Fruit fly (Drosophila melanogaster) whole organism, embryonic: ENCODE measurements around the gene Tg.
A peak's percentile ranks its signal among the peaks of the same experiment; 100 is the strongest.

ENCODE experiments used
- Atf-2 ChIP-seq: fragments of 200-800 bp; sonication (Bioruptor generic); optimal IDR thresholded peaks from 2 replicates; lab custom pipeline; 2016; ENCODE audit warnings: missing biosample characterization, missing genetic modification characterization
- CG11560 ChIP-seq: fragments of 200-800 bp; sonication (Bioruptor generic); IDR thresholded peaks from 3 replicates; pipeline ENCODE4 v1.3.6; 2022; ENCODE audit warnings: missing biosample characterization, missing genetic modification characterization
- CG12071 ChIP-seq: fragments of 200-800 bp; sonication (Bioruptor generic); optimal IDR thresholded peaks from 3 replicates; lab custom pipeline; 2018; ENCODE audit warnings: missing biosample characterization, mild to moderate bottlenecking, missing genetic modification characterization
- CG12769 ChIP-seq: fragments of 200-800 bp; sonication (Bioruptor generic); optimal IDR thresholded peaks from 2 replicates; lab custom pipeline; 2019; ENCODE audit warnings: missing biosample characterization, mild to moderate bottlenecking, missing genetic modification characterization, moderate library complexity
- CG15073 ChIP-seq: fragments of 200-800 bp; sonication (Bioruptor generic); optimal IDR thresholded peaks from 2 replicates; lab custom pipeline; 2016; ENCODE audit warnings: missing biosample characterization, missing genetic modification characterization
- CG17802 ChIP-seq: fragments of 200-800 bp; sonication (Bioruptor generic); optimal IDR thresholded peaks from 2 replicates; lab custom pipeline; 2018; ENCODE audit warnings: missing biosample characterization, mild to moderate bottlenecking, missing genetic modification characterization, moderate library complexity
- CG2116 ChIP-seq: fragments of 200-800 bp; sonication (Bioruptor generic); optimal IDR thresholded peaks from 3 replicates; lab custom pipeline; 2018; ENCODE audit warnings: missing biosample characterization, mild to moderate bottlenecking, missing genetic modification characterization
- CG2889 ChIP-seq: fragments of 200-800 bp; sonication (Bioruptor generic); IDR thresholded peaks from 3 replicates; pipeline ENCODE4 v1.3.6; 2022; ENCODE audit warnings: missing biosample characterization, missing genetic modification characterization
- CG4707 ChIP-seq: fragments of 200-800 bp; sonication (Bioruptor generic); optimal IDR thresholded peaks from 2 replicates; lab custom pipeline; 2018; ENCODE audit warnings: missing biosample characterization, mild to moderate bottlenecking, missing genetic modification characterization, moderate library complexity
- CG4820 ChIP-seq: fragments of 200-800 bp; sonication (Bioruptor generic); optimal IDR thresholded peaks from 3 replicates; lab custom pipeline; 2016; ENCODE audit warnings: missing biosample characterization, missing genetic modification characterization
- CG5245 ChIP-seq: fragments of 200-800 bp; sonication (Bioruptor generic); optimal IDR thresholded peaks from 3 replicates; lab custom pipeline; 2016; ENCODE audit warnings: missing biosample characterization, missing genetic modification characterization
- CG6175 ChIP-seq: fragments of 200-800 bp; sonication (Bioruptor generic); IDR thresholded peaks from 3 replicates; pipeline ENCODE4 v1.3.6; 2022; ENCODE audit warnings: missing biosample characterization, missing genetic modification characterization
- CG7963 ChIP-seq: fragments of 200-800 bp; sonication (Bioruptor generic); IDR thresholded peaks from 3 replicates; pipeline ENCODE4 v1.3.6; 2022; ENCODE audit warnings: missing biosample characterization, missing genetic modification characterization; ENCODE audit not compliant: partially characterized antibody
- CG7987 ChIP-seq: fragments of 200-800 bp; sonication (Bioruptor generic); optimal IDR thresholded peaks from 2 replicates; lab custom pipeline; 2018; ENCODE audit warnings: missing biosample characterization, mild to moderate bottlenecking, missing genetic modification characterization, moderate library complexity
- D19A ChIP-seq: fragments of 200-800 bp; optimal IDR thresholded peaks from 3 replicates; lab custom pipeline; 2019; ENCODE audit warnings: missing biosample characterization, mild to moderate bottlenecking, missing genetic modification characterization, moderate library complexity
- Dll ChIP-seq: fragments of 200-800 bp; sonication (Bioruptor generic); IDR thresholded peaks from 4 replicates; pipeline ENCODE4 v1.3.6; 2022; ENCODE audit warnings: missing biosample characterization, missing genetic modification characterization; ENCODE audit not compliant: partially characterized antibody
- Dp ChIP-seq: fragments of 200-800 bp; sonication (Bioruptor generic); optimal IDR thresholded peaks from 2 replicates; lab custom pipeline; 2018; ENCODE audit warnings: missing biosample characterization, mild to moderate bottlenecking, missing genetic modification characterization, moderate library complexity
- Ets65A ChIP-seq: fragments of 200-800 bp; sonication (Bioruptor generic); peaks from one replicate; lab custom pipeline; 2016; ENCODE audit warnings: missing biosample characterization, missing genetic modification characterization
- HmgZ ChIP-seq: fragments of 200-800 bp; sonication (Bioruptor generic); optimal IDR thresholded peaks from 2 replicates; lab custom pipeline; 2018; ENCODE audit warnings: missing biosample characterization, mild to moderate bottlenecking, missing genetic modification characterization
- Hmx ChIP-seq: fragments of 200-800 bp; sonication (Bioruptor generic); optimal IDR thresholded peaks from 2 replicates; lab custom pipeline; 2016; ENCODE audit warnings: missing biosample characterization, missing genetic modification characterization
- Jarid2 ChIP-seq: fragments of 200-800 bp; sonication (Bioruptor generic); optimal IDR thresholded peaks from 3 replicates; lab custom pipeline; 2017; ENCODE audit warnings: mild to moderate bottlenecking, missing biosample characterization, missing genetic modification reagents, missing genetic modification characterization
- Mes4 ChIP-seq: fragments of 200-800 bp; sonication (Bioruptor generic); optimal IDR thresholded peaks from 2 replicates; lab custom pipeline; 2016; ENCODE audit warnings: missing biosample characterization, missing genetic modification characterization
- Neu2 ChIP-seq: fragments of 200-800 bp; sonication (Bioruptor generic); optimal IDR thresholded peaks from 3 replicates; lab custom pipeline; 2016; ENCODE audit warnings: missing biosample characterization, missing genetic modification characterization, borderline replicate concordance
- PHDP ChIP-seq: fragments of 200-800 bp; sonication (Bioruptor generic); optimal IDR thresholded peaks from 3 replicates; lab custom pipeline; 2018; ENCODE audit warnings: missing biosample characterization, mild to moderate bottlenecking, missing genetic modification characterization, moderate library complexity
- Sox100B ChIP-seq: fragments of 200-800 bp; sonication (Bioruptor generic); optimal IDR thresholded peaks from 3 replicates; lab custom pipeline; 2018; ENCODE audit warnings: missing biosample characterization, mild to moderate bottlenecking, missing genetic modification characterization
- Ssrp ChIP-seq: fragments of 200-800 bp; sonication (Bioruptor generic); optimal IDR thresholded peaks from 2 replicates; lab custom pipeline; 2018; ENCODE audit warnings: missing biosample characterization, mild to moderate bottlenecking, missing genetic modification characterization, moderate library complexity
- Vsx1 ChIP-seq: fragments of 200-800 bp; sonication (Bioruptor generic); optimal IDR thresholded peaks from 2 replicates; lab custom pipeline; 2017; ENCODE audit warnings: missing biosample characterization, mild to moderate bottlenecking, missing genetic modification characterization, missing genetic modification reagents
- amos ChIP-seq: fragments of 200-800 bp; sonication (Bioruptor generic); IDR thresholded peaks from 2 replicates; pipeline ENCODE4 v1.3.6; 2022; ENCODE audit warnings: missing biosample characterization, missing genetic modification characterization; ENCODE audit not compliant: partially characterized antibody
- chm ChIP-seq: fragments of 200-800 bp; sonication (Bioruptor generic); IDR thresholded peaks from 2 replicates; pipeline ENCODE4 v1.3.6; 2022; ENCODE audit warnings: missing biosample characterization, missing genetic modification characterization
- dpn ChIP-seq, 2 experiments: fragments of 200-800 bp; sonication (Bioruptor generic); optimal IDR thresholded peaks; 3 replicates each; lab custom pipeline; 2016; ENCODE audit warnings: missing biosample characterization in 2 of 2, missing genetic modification characterization in 2 of 2
- en ChIP-seq: fragments of 200-800 bp; sonication (Bioruptor generic); optimal IDR thresholded peaks from 2 replicates; lab custom pipeline; 2016; ENCODE audit warnings: missing biosample characterization, missing genetic modification characterization
- gem ChIP-seq: fragments of 200-800 bp; sonication (Bioruptor generic); optimal IDR thresholded peaks from 2 replicates; lab custom pipeline; 2019; ENCODE audit warnings: missing biosample characterization, mild to moderate bottlenecking, missing genetic modification characterization, moderate library complexity
- gt ChIP-seq: fragments of 200-800 bp; sonication (Bioruptor generic); IDR thresholded peaks from 2 replicates; pipeline ENCODE4 v1.3.6; 2022; ENCODE audit warnings: missing biosample characterization, missing genetic modification characterization
- hkb ChIP-seq, 2 experiments: fragments of 200-800 bp in 1 of 2; fragments of >200 bp in 1 of 2; sonication (Bioruptor generic) in 1 of 2; IDR thresholded peaks in 1 of 2; optimal IDR thresholded peaks in 1 of 2; 2 replicates each; pipeline versions ENCODE4 v1.3.6 to Lab custom; 2017 to 2022; ENCODE audit warnings: missing biosample characterization in 1 of 2, missing genetic modification characterization in 1 of 2
- ind ChIP-seq: fragments of 200-800 bp; sonication (Bioruptor generic); optimal IDR thresholded peaks from 3 replicates; lab custom pipeline; 2016; ENCODE audit warnings: missing biosample characterization, missing genetic modification characterization
- kay ChIP-seq: fragments of 200-800 bp; sonication (Bioruptor generic); optimal IDR thresholded peaks from 2 replicates; lab custom pipeline; 2016; ENCODE audit warnings: missing biosample characterization, missing genetic modification characterization
- luna ChIP-seq: fragments of 200-800 bp; sonication (Bioruptor generic); optimal IDR thresholded peaks from 2 replicates; lab custom pipeline; 2016; ENCODE audit warnings: missing biosample characterization, missing genetic modification characterization
- mam ChIP-seq: fragments of 200-800 bp; sonication (Bioruptor generic); optimal IDR thresholded peaks from 3 replicates; lab custom pipeline; 2016; ENCODE audit warnings: missing biosample characterization, missing genetic modification characterization
- nmo ChIP-seq: fragments of 200-800 bp; sonication (Bioruptor generic); optimal IDR thresholded peaks from 2 replicates; lab custom pipeline; 2018; ENCODE audit warnings: missing biosample characterization, mild to moderate bottlenecking, missing genetic modification characterization, moderate library complexity
- nom ChIP-seq: fragments of 200-800 bp; sonication (Bioruptor generic); optimal IDR thresholded peaks from 2 replicates; lab custom pipeline; 2017; ENCODE audit warnings: missing biosample characterization, missing genetic modification characterization, mild to moderate bottlenecking, moderate library complexity, missing genetic modification reagents
- onecut ChIP-seq: fragments of 200-800 bp; sonication (Bioruptor generic); IDR thresholded peaks from 2 replicates; pipeline ENCODE4 v1.3.6; 2022; ENCODE audit warnings: missing biosample characterization, missing genetic modification characterization
- pfk ChIP-seq: fragments of 200-800 bp; sonication (Bioruptor generic); optimal IDR thresholded peaks from 2 replicates; lab custom pipeline; 2018; ENCODE audit warnings: missing biosample characterization, mild to moderate bottlenecking, missing genetic modification characterization, moderate library complexity
- ranshi ChIP-seq: fragments of 200-800 bp; sonication (Bioruptor generic); IDR thresholded peaks from 2 replicates; pipeline ENCODE4 v1.3.6; 2022; ENCODE audit warnings: missing biosample characterization, missing genetic modification characterization
- salm ChIP-seq: fragments of 200-800 bp; sonication (Bioruptor generic); optimal IDR thresholded peaks from 2 replicates; lab custom pipeline; 2018; ENCODE audit warnings: missing biosample characterization, mild to moderate bottlenecking, missing genetic modification characterization
- slbo ChIP-seq: fragments of 200-800 bp; sonication (Bioruptor generic); IDR thresholded peaks from 2 replicates; pipeline ENCODE4 v1.3.6; 2022; ENCODE audit warnings: missing biosample characterization, missing genetic modification characterization
- slou ChIP-seq: fragments of 200-800 bp; sonication (Bioruptor generic); optimal IDR thresholded peaks from 3 replicates; lab custom pipeline; 2016; ENCODE audit warnings: missing biosample characterization, missing genetic modification characterization
- ssp ChIP-seq: fragments of 200-800 bp; sonication (Bioruptor generic); IDR thresholded peaks from 2 replicates; pipeline ENCODE4 v1.3.6; 2022; ENCODE audit warnings: missing biosample characterization, missing genetic modification characterization
- usp ChIP-seq: fragments of >200 bp; optimal IDR thresholded peaks from 2 replicates; lab custom pipeline; 2017; ENCODE audit warnings: missing biosample characterization, missing genetic modification characterization
- vnd ChIP-seq: fragments of 200-800 bp; sonication (Bioruptor generic); IDR thresholded peaks from 3 replicates; pipeline ENCODE4 v1.3.6; 2022; ENCODE audit warnings: missing biosample characterization, missing genetic modification characterization; ENCODE audit not compliant: partially characterized antibody
- zf30C ChIP-seq: fragments of 200-800 bp; sonication (Bioruptor generic); optimal IDR thresholded peaks from 3 replicates; lab custom pipeline; 2018; ENCODE audit warnings: missing biosample characterization, mild to moderate bottlenecking, missing genetic modification characterization

Gene Tg

dm6 chr2L:8034734-8035133, 23.5 kb downstream of the Tg start (continued):
- no peak for TF ChIP-seq hkb (optimal IDR thresholded peaks at IDR 0.05; lab: Kevin White, UChicago)
- TF ChIP-seq hkb (GFP tag; IDR thresholded peaks at IDR 0.05; lab: Robert Waterston, UW) = peak; percentile 86
- TF ChIP-seq CG12071 (GFP tag; lab: Kevin White, UChicago) = peak; percentile 62
- TF ChIP-seq en (GFP tag; lab: Kevin White, UChicago) = no peak
- no peak for TF ChIP-seq gt (GFP tag; lab: Robert Waterston, UW)
- TF ChIP-seq Sox100B (GFP tag; lab: Kevin White, UChicago) = peak; percentile 47
- peak; percentile 6 for TF ChIP-seq CG2116 (GFP tag; lab: Kevin White, UChicago)
- peak; percentile 34 to 54 for TF ChIP-seq dpn (GFP tag; optimal IDR thresholded peaks at IDR 0.05; lab: Kevin White, UChicago)
- TF ChIP-seq luna (GFP tag; lab: Kevin White, UChicago) = no peak
- no peak for TF ChIP-seq CG15073 (GFP tag; lab: Kevin White, UChicago)
- TF ChIP-seq D19A (tag; lab: Kevin White, UChicago) = peak; percentile 61
- TF ChIP-seq Dll (GFP tag; lab: Robert Waterston, UW) = no peak
- TF ChIP-seq slou (GFP tag; lab: Kevin White, UChicago) = no peak
- peak; percentile 28 for TF ChIP-seq Atf-2 (GFP tag; lab: Kevin White, UChicago)
- peak; percentile 35 for TF ChIP-seq CG4707 (GFP tag; lab: Kevin White, UChicago)
- peak; percentile 39 for TF ChIP-seq CG5245 (GFP tag; lab: Kevin White, UChicago)
- TF ChIP-seq CG4820 = no peak
- TF ChIP-seq salm (tag; lab: Kevin White, UChicago) = no peak
- peak; percentile 52 for TF ChIP-seq ranshi (GFP tag; lab: Robert Waterston, UW)
- no peak for TF ChIP-seq CG7963 (GFP tag; lab: Robert Waterston, UW)
- peak; percentile 6 for TF ChIP-seq CG7987
- TF ChIP-seq Neu2 = no peak
- TF ChIP-seq CG11560 (tag; lab: Robert Waterston, UW) = 0 out of 3 replicates have a peak, but pooled peaks have one; percentile 19
- no peak for TF ChIP-seq CG6175 (GFP tag; lab: Robert Waterston, UW)
- TF ChIP-seq Ets65A (GFP tag; lab: Kevin White, UChicago) = peak; percentile 20
- no peak for TF ChIP-seq Jarid2 (GFP tag; lab: Kevin White, UChicago)
- peak; percentile 1 for TF ChIP-seq Vsx1 (GFP tag; lab: Kevin White, UChicago)
- no peak for TF ChIP-seq kay (GFP tag; lab: Kevin White, UChicago)
- no peak for TF ChIP-seq amos (GFP tag; lab: Robert Waterston, UW)
- TF ChIP-seq CG17802 (tag; lab: Kevin White, UChicago) = no peak
- no peak for TF ChIP-seq pfk (GFP tag; lab: Kevin White, UChicago)
- peak; percentile 31; the same call in 1 of the 2 replicates for TF ChIP-seq ssp
- no peak for TF ChIP-seq vnd (GFP tag; lab: Robert Waterston, UW)
- peak; percentile 48 for TF ChIP-seq HmgZ (tag; lab: Kevin White, UChicago)
- no peak for TF ChIP-seq Mes4 (GFP tag; lab: Kevin White, UChicago)
- TF ChIP-seq Ssrp = peak; percentile 55
- peak; percentile 51 for TF ChIP-seq ind (GFP tag; lab: Kevin White, UChicago)
- TF ChIP-seq Hmx (GFP tag; lab: Kevin White, UChicago) = no peak
- 0 out of 3 replicates have a peak, but pooled peaks have one; percentile 35 for TF ChIP-seq CG2889 (GFP tag; lab: Robert Waterston, UW)
- TF ChIP-seq CG12769 (tag; lab: Kevin White, UChicago) = peak; percentile 70
- peak; percentile 72 for TF ChIP-seq PHDP
- no peak for TF ChIP-seq nom (GFP tag; lab: Kevin White, UChicago)
- peak; percentile 72 for TF ChIP-seq slbo
- peak; percentile 76 for TF ChIP-seq gem (tag; lab: Kevin White, UChicago)
- TF ChIP-seq nmo = peak; percentile 59
- peak; percentile 48 for TF ChIP-seq mam (GFP tag; lab: Kevin White, UChicago)
- TF ChIP-seq usp (GFP tag; lab: Kevin White, UChicago) = no peak
- TF ChIP-seq zf30C = no peak
- peak; percentile 67; the same call in 1 of the 2 replicates for TF ChIP-seq chm (GFP tag; lab: Robert Waterston, UW)
- 0 out of 2 replicates have a peak, but pooled peaks have one; percentile 38 for TF ChIP-seq onecut (GFP tag; lab: Robert Waterston, UW)
- no peak for TF ChIP-seq Dp (GFP tag; lab: Kevin White, UChicago)
